Fruit fly (Drosophila melanogaster) whole organism, wandering third instar larva: ENCODE results near the gene CG43249.

ENCODE experiments used
- HLH106 ChIP-seq: fragments of 200-800 bp; optimal IDR thresholded peaks from 3 replicates; lab custom pipeline; 2019; ENCODE audit warnings: missing biosample characterization, mild to moderate bottlenecking, missing genetic modification characterization, moderate library complexity
- Myc ChIP-seq: fragments of >200 bp; optimal IDR thresholded peaks from 2 replicates; lab custom pipeline; 2017
- OdsH ChIP-seq: fragments of 200-800 bp; sonication (Bioruptor generic); optimal IDR thresholded peaks from 2 replicates; lab custom pipeline; 2016; ENCODE audit warnings: missing biosample characterization, mild to moderate bottlenecking, missing genetic modification characterization
- Rel ChIP-seq, 2 experiments: fragments of 200-800 bp; sonication (Bioruptor generic) in 1 of 2; optimal IDR thresholded peaks; 2 replicates in 1 of 2; 3 replicates in 1 of 2; lab custom pipeline; 2016 to 2019; ENCODE audit warnings: mild to moderate bottlenecking in 2 of 2, missing biosample characterization in 2 of 2, missing genetic modification characterization in 2 of 2, moderate library complexity in 1 of 2
- br ChIP-seq: fragments of 200-800 bp; sonication (Bioruptor generic); optimal IDR thresholded peaks from 2 replicates; lab custom pipeline; 2016; ENCODE audit warnings: missing biosample characterization, missing genetic modification characterization
- brk ChIP-seq: fragments of 200-800 bp; sonication (Bioruptor generic); optimal IDR thresholded peaks from 2 replicates; lab custom pipeline; 2016; ENCODE audit warnings: missing biosample characterization, mild to moderate bottlenecking, missing genetic modification characterization
- ey ChIP-seq: fragments of 200-800 bp; sonication (Bioruptor generic); optimal IDR thresholded peaks from 2 replicates; lab custom pipeline; 2016; ENCODE audit warnings: missing biosample characterization, missing genetic modification characterization
- foxo ChIP-seq, 2 experiments: fragments of 200-800 bp; sonication (Bioruptor generic); optimal IDR thresholded peaks; 2 replicates in 1 of 2; 3 replicates in 1 of 2; lab custom pipeline; 2016 to 2017; ENCODE audit warnings: missing biosample characterization in 2 of 2, missing genetic modification characterization in 2 of 2
- h ChIP-seq: fragments of 200-800 bp; sonication (Bioruptor generic); optimal IDR thresholded peaks from 3 replicates; lab custom pipeline; 2016; ENCODE audit warnings: missing biosample characterization, mild to moderate bottlenecking, missing genetic modification characterization
- psq ChIP-seq: fragments of 200-800 bp; sonication (Bioruptor generic); optimal IDR thresholded peaks from 3 replicates; lab custom pipeline; 2017; ENCODE audit warnings: missing biosample characterization, mild to moderate bottlenecking, missing genetic modification characterization, moderate library complexity
- sage ChIP-seq: fragments of 200-800 bp; sonication (Bioruptor generic); optimal IDR thresholded peaks from 2 replicates; lab custom pipeline; 2016; ENCODE audit warnings: missing biosample characterization, mild to moderate bottlenecking, missing genetic modification characterization
- tai ChIP-seq: sonication (Bioruptor generic); optimal IDR thresholded peaks from 2 replicates; lab custom pipeline; 2016; ENCODE audit warnings: missing biosample characterization, missing genetic modification characterization
- usp ChIP-seq: fragments of >200 bp; optimal IDR thresholded peaks from 2 replicates; lab custom pipeline; 2017; ENCODE audit warnings: missing biosample characterization, missing genetic modification characterization

- no peak for TF ChIP-seq Myc (lab: Kevin White, UChicago)
- TF ChIP-seq br (GFP tag; lab: Kevin White, UChicago), result no peak
- no peak for TF ChIP-seq OdsH (GFP tag; lab: Kevin White, UChicago)
- TF ChIP-seq tai (GFP tag; lab: Kevin White, UChicago), result no peak
- no peak for TF ChIP-seq sage (GFP tag; lab: Kevin White, UChicago)
- TF ChIP-seq h (GFP tag; lab: Kevin White, UChicago), result no peak
- no peak for TF ChIP-seq HLH106 (tag; lab: Kevin White, UChicago)
- TF ChIP-seq usp (GFP tag; lab: Kevin White, UChicago), result no peak
- TF ChIP-seq psq, result no peak
- no peak for TF ChIP-seq foxo (GFP tag; optimal IDR thresholded peaks at IDR 0.05; lab: Kevin White, UChicago)
- TF ChIP-seq brk (GFP tag; lab: Kevin White, UChicago), result no peak
- no peak for TF ChIP-seq ey (GFP tag; lab: Kevin White, UChicago)
- TF ChIP-seq Rel (GFP tag; optimal IDR thresholded peaks at IDR 0.05; lab: Kevin White, UChicago), result no peak
- no peak for TF ChIP-seq Rel (tag; optimal IDR thresholded peaks at IDR 0.05; lab: Kevin White, UChicago)
These were observed 22.1 kb upstream of the CG43249 start, which contains the start of gene CG13049 for dm6 chr3L:16281880-16282556.
